Worm (Caenorhabditis elegans): ENCODE results near the gene W01H2.2.

W01H2.2 gene

ce11 chrX:4260297-4260696, 42.0 kb upstream of the W01H2.2 start, which contains the start of gene C52B9.4 (continued):
- TF ChIP-seq lin-35 (GFP tag; optimal IDR thresholded peaks at IDR 0.05), result peak in 1 of 2 experiments; percentile 58
- TF ChIP-seq nhr-84 (tag; optimal IDR thresholded peaks at IDR 0.05), result no peak
- TF ChIP-seq egl-27 (tag; optimal IDR thresholded peaks at IDR 0.05), result no peak
- peak; percentile 59 for TF ChIP-seq nhr-47 (tag; optimal IDR thresholded peaks at IDR 0.05)
- peak; percentile 12 for TF ChIP-seq C04F5.9 (tag; optimal IDR thresholded peaks at IDR 0.05)
- TF ChIP-seq grh-1 (GFP tag; IDR thresholded peaks at IDR 0.05), result no peak
- no peak for TF ChIP-seq mab-9 (GFP tag; IDR thresholded peaks at IDR 0.05)
- peak; percentile 74 for TF ChIP-seq nhr-85 (tag)
- TF ChIP-seq alr-1 (tag; optimal IDR thresholded peaks at IDR 0.05; ENCODE audit: borderline replicate concordance), result no peak
- TF ChIP-seq ceh-63 (GFP tag; optimal IDR thresholded peaks at IDR 0.05), result no peak
- TF ChIP-seq ztf-4 (tag; optimal IDR thresholded peaks at IDR 0.05), result no peak
- peak; percentile 61 for TF ChIP-seq nhr-71 (tag; optimal IDR thresholded peaks at IDR 0.05)
- TF ChIP-seq ceh-82 (tag; optimal IDR thresholded peaks at IDR 0.05), result peak in 2 of 3 experiments; percentile 14 to 35
- no peak for TF ChIP-seq pqm-1 (tag; optimal IDR thresholded peaks at IDR 0.05)
- TF ChIP-seq skn-1 (tag; optimal IDR thresholded peaks at IDR 0.05), result peak; percentile 40
- TF ChIP-seq sptf-1 (tag; optimal IDR thresholded peaks at IDR 0.05), result no peak
- peak; percentile 29 to 32 for TF ChIP-seq efl-1 (optimal IDR thresholded peaks at IDR 0.05)
- peak; percentile 1 to 90 for TF ChIP-seq efl-1 (GFP tag; optimal IDR thresholded peaks at IDR 0.05 in 1 of 2)
- TF ChIP-seq tlp-1 (tag; optimal IDR thresholded peaks at IDR 0.05), result no peak

ce11 chrX:4256761-4257160, 38.5 kb upstream of the W01H2.2 start, which contains the start of gene srv-6:
Gene srv-6 (plus strand): TSS chrX:4257061.
- TF ChIP-seq nhr-47 (tag; optimal IDR thresholded peaks at IDR 0.05) (no peak), ceh-82 (tag; optimal IDR thresholded peaks at IDR 0.05) (no peak), pag-3 (tag; optimal IDR thresholded peaks at IDR 0.05; ENCODE audit: borderline replicate concordance, insufficient read depth) (no peak), egl-27 (tag; optimal IDR thresholded peaks at IDR 0.05) (no peak), nhr-90 (tag; optimal IDR thresholded peaks at IDR 0.05; ENCODE audit: poor library complexity) (no peak), zag-1 (tag; optimal IDR thresholded peaks at IDR 0.05) (no peak), ceh-90 (tag; optimal IDR thresholded peaks at IDR 0.05) (no peak), fkh-4 (tag; optimal IDR thresholded peaks at IDR 0.05; ENCODE audit: borderline replicate concordance) (no peak), ztf-4 (tag; optimal IDR thresholded peaks at IDR 0.05) (no peak), lsy-2 (tag; optimal IDR thresholded peaks at IDR 0.05) (no peak), jun-1 (tag; optimal IDR thresholded peaks at IDR 0.05) (no peak)

- no peak for TF ChIP-seq snpc-4 (tag; optimal IDR thresholded peaks at IDR 0.05)
- TF ChIP-seq unc-62 (GFP tag; optimal IDR thresholded peaks at IDR 0.05), result no peak
- TF ChIP-seq C34B4.2 (tag; optimal IDR thresholded peaks at IDR 0.05), result no peak
- no peak for TF ChIP-seq ces-1 (GFP tag; optimal IDR thresholded peaks at IDR 0.05)
- TF ChIP-seq tbx-2 (tag; optimal IDR thresholded peaks at IDR 0.05), result no peak
- no peak for TF ChIP-seq aly-2 (tag; optimal IDR thresholded peaks at IDR 0.05)
- no peak for TF ChIP-seq grh-1 (GFP tag; IDR thresholded peaks at IDR 0.05)
- TF ChIP-seq sox-4 (tag; optimal IDR thresholded peaks at IDR 0.05), result no peak
- TF ChIP-seq unc-130 (tag; optimal IDR thresholded peaks at IDR 0.05), result no peak
These were observed 37.1 kb upstream of the W01H2.2 start for ce11 chrX:4255366-4255765.

ce11 chrX:4254782-4255181, 36.5 kb upstream of the W01H2.2 start, which contains the start of gene taf-11.1:
Gene taf-11.1 (plus strand): TSS chrX:4255170.
- TF ChIP-seq mep-1 (tag; optimal IDR thresholded peaks at IDR 0.05) (peak; percentile 26), dpl-1 (GFP tag; optimal IDR thresholded peaks at IDR 0.05) (peak in 2 of 3 experiments; percentile 16 to 34), alr-1 (tag; optimal IDR thresholded peaks at IDR 0.05; ENCODE audit: borderline replicate concordance) (no peak), rnt-1 (tag; optimal IDR thresholded peaks at IDR 0.05) (peak; percentile 29), nhr-84 (tag; optimal IDR thresholded peaks at IDR 0.05) (no peak), lin-35 (GFP tag; optimal IDR thresholded peaks at IDR 0.05) (peak in 1 of 2 experiments; percentile 53), nhr-71 (tag; optimal IDR thresholded peaks at IDR 0.05) (peak; percentile 29), ets-5 (GFP tag; IDR thresholded peaks at IDR 0.05) (no peak), pax-3 (tag; optimal IDR thresholded peaks at IDR 0.05) (no peak), efl-1 (optimal IDR thresholded peaks at IDR 0.05) (no peak), efl-1 (GFP tag; optimal IDR thresholded peaks at IDR 0.05 in 1 of 2) (peak in 1 of 2 experiments; percentile 32), snu-23 (GFP tag; optimal IDR thresholded peaks at IDR 0.05) (peak; percentile 49), mef-2 (tag; optimal IDR thresholded peaks at IDR 0.05) (no peak), nhr-90 (tag; optimal IDR thresholded peaks at IDR 0.05; ENCODE audit: poor library complexity) (no peak), lsy-2 (tag; optimal IDR thresholded peaks at IDR 0.05) (peak in 1 of 2 experiments; percentile 24), xbp-1 (tag; optimal IDR thresholded peaks at IDR 0.05) (peak; percentile 11), ceh-90 (tag; optimal IDR thresholded peaks at IDR 0.05) (no peak), mdl-1 (tag; optimal IDR thresholded peaks at IDR 0.05) (no peak), lin-14 (GFP tag; optimal IDR thresholded peaks at IDR 0.05) (peak; percentile 67), nhr-20 (tag; optimal IDR thresholded peaks at IDR 0.05) (peak; percentile 2), F16B12.6 (tag; optimal IDR thresholded peaks at IDR 0.05) (peak; percentile 30), nhr-85 (tag) (peak; percentile 68), skn-1 (tag; optimal IDR thresholded peaks at IDR 0.05) (no peak), ces-1 (GFP tag; optimal IDR thresholded peaks at IDR 0.05) (no peak)
